Fruit fly (Drosophila melanogaster): ENCODE measurements around the gene CG15638.

Gene CG15638

DNA sequence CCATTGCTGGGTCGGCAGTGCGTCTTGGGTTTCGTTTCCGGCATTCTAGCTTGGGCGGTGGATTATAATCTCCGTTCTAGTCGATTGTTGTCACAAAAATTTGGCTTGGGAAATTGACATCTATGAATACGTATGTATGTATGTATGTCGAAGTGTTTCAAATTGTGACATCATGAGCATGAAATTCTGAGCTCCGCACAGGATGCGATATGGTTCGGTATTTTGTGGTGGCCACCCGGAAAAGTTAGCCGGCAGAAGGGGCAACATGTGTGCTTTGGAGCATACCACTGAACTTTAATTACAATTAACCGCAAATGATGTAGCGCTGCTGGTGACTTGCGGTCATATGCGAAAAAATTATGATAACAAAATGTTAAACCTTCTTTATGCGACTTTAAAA, at the start of gene CG15638:
Gene CG15638, minus strand, starts transcription at position 101 of the 400 bp plus-strand sequence.
- TF ChIP-seq Sin3A (optimal IDR thresholded peaks at IDR 0.05) (no peak), h (optimal IDR thresholded peaks at IDR 0.05) (no peak), insv (optimal IDR thresholded peaks at IDR 0.05) (no peak), Myc (optimal IDR thresholded peaks at IDR 0.05) (no peak), ttk (optimal IDR thresholded peaks at IDR 0.05) (no peak), psq (optimal IDR thresholded peaks at IDR 0.05) (no peak)

DNA sequence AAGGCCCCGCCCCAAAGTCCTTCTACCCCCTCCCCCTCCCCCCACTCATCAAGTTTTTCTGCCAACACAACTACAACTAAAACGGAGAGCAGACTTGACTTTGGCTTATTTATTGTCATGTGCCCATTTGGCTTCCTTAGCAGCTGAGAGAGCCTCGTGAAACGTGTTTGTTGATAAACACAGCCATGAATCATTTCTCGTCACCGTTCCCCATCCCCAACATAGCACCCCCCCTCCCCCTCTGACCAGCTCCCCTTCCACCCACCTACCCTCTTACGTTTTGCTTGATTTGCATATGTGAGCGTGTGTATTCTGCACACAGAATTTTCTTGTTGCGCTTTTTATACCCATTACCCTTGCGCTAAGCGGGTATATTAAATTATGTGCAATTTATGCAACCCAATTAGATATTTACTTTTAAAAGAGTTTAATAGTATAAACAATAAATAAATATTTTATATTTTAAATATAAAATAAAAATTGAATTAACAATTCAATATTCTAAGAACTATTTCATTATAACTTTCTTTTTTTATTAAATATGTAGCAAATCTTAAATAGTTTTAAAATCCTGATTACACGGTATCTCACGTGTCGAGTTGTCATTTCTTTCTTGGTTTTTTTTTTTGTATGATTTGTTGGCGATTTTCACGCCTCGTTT, 36.3 kb upstream of the CG15638 start:
- no peak for TF ChIP-seq Myc (optimal IDR thresholded peaks at IDR 0.05)
- no peak for TF ChIP-seq insv (optimal IDR thresholded peaks at IDR 0.05)
- no peak for TF ChIP-seq Sin3A (optimal IDR thresholded peaks at IDR 0.05)

DNA sequence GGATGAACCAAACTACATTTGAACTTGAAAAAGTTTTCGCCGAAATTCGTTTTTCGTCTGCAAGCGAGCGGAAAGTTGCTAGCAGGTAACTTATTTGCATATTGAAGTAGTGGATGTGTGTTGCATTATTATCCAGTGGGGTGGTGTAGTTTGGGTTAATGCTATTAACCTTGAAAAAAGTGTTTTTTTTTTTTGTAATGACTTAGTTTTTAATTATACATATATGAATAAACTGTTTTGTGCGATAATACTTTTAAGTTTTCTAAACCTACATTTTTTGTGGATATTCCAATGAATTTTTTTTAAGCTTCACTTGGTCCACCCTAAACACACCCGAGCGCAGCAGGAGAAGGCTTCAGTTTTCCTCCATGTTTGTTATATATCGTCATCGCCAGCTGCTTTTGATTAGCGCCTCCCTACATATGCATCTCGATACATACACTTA, 35.4 kb upstream of the CG15638 start:
- TF ChIP-seq Myc (optimal IDR thresholded peaks at IDR 0.05) = no peak
- TF ChIP-seq insv (optimal IDR thresholded peaks at IDR 0.05) = no peak
- TF ChIP-seq ttk (optimal IDR thresholded peaks at IDR 0.05) = no peak
- TF ChIP-seq Sin3A (optimal IDR thresholded peaks at IDR 0.05) = no peak
- no peak for TF ChIP-seq psq (optimal IDR thresholded peaks at IDR 0.05)
- TF ChIP-seq h (optimal IDR thresholded peaks at IDR 0.05) = no peak

DNA sequence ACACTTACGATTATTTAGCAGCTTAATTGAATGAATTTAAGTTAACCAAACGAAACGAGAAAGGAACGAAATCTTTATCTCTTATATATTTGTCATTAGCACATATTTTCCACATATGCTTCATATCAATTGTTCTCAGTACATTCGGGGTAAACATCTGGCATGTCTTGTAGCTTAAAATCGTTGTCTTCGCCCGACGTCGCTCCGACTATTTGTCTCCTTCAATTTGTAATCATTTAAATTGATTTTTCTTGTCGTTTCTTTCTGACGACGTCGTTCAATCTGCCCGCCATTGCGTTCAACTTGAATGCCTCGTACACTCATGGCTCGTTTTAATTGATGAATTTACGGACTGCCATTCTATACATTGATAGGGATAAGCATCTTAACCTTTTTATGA, 34.4 kb upstream of the CG15638 start:
- no peak for TF ChIP-seq psq (optimal IDR thresholded peaks at IDR 0.05)
- TF ChIP-seq h (optimal IDR thresholded peaks at IDR 0.05) = no peak

DNA sequence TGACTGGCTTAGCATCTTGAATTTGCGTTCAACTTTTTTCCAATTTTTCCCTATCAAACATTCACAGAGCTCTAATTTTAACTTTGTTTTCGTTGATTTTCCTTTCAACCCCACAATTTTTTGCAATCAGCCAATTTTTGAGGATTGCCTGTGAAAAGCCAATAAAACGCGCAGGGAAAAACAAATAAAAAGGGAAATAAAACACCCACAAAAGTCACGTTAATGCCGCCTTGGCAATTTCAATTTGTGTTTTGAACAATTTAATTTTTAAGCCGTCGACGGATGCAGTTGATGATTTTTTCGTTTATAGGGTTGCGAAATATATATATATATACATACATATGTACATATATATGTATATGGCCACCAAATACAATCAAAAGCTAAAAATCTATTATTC, 33.4 kb upstream of the CG15638 start:
- TF ChIP-seq Sin3A (optimal IDR thresholded peaks at IDR 0.05) (no peak), insv (optimal IDR thresholded peaks at IDR 0.05) (no peak), Myc (optimal IDR thresholded peaks at IDR 0.05) (no peak), ttk (optimal IDR thresholded peaks at IDR 0.05) (no peak), h (optimal IDR thresholded peaks at IDR 0.05) (no peak), psq (optimal IDR thresholded peaks at IDR 0.05) (no peak)

DNA sequence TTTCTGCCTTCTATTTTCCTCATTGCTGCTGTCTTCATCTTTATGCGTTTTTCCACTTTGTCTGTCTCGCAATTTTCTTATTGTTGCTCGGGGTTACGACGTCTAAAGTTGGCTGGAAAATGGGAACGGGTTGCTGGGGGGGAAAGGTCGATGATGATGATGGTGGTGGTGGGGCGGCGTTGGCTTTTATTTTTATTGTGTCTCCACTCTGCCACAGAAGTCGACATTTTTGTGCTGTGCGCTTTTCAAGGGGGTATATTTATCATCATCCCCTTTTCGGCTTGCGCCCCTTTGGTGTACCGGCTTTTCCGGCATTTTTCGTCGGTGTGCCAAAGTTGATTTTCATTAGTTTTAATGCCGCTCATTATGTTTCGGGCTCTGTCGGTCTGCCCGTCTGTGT, 19.8 kb upstream of the CG15638 start:
- no peak for TF ChIP-seq insv (optimal IDR thresholded peaks at IDR 0.05)
- no peak for TF ChIP-seq Sin3A (optimal IDR thresholded peaks at IDR 0.05)
- no peak for TF ChIP-seq Myc (optimal IDR thresholded peaks at IDR 0.05)
- TF ChIP-seq ttk (optimal IDR thresholded peaks at IDR 0.05) = no peak
- no peak for TF ChIP-seq h (optimal IDR thresholded peaks at IDR 0.05)
- TF ChIP-seq psq (optimal IDR thresholded peaks at IDR 0.05) = no peak

DNA sequence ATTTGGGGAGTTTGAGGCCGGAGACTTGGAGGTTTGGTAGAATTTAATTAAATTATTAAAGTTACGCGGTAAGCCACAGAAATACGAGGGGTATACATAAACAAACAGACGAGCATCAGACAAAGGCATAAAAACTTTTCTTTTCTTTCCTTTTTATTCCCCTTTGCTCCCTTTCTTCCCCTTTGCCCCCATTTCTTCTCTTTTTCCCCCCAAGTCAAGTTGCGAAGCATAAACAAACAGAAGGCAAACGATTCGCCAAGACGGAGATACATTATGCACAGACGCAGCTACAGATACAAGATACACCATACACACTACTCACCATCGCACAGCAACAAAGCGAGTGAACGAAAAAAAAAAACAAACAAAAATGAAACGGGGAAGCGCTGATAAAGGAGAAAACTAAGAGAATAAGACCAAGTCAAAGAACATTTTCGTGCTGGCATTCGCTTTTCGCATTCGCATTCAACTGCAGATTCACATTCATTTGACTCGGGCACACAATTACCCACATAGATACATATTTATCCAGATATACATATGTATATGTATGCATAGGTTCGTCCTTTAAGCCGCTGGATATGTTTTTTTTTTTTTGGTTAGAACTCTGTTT, 19.1 kb upstream of the CG15638 start:
- TF ChIP-seq insv (optimal IDR thresholded peaks at IDR 0.05) (no peak), h (optimal IDR thresholded peaks at IDR 0.05) (no peak), psq (optimal IDR thresholded peaks at IDR 0.05) (no peak), ttk (optimal IDR thresholded peaks at IDR 0.05) (no peak), Sin3A (optimal IDR thresholded peaks at IDR 0.05) (no peak), Myc (optimal IDR thresholded peaks at IDR 0.05) (no peak)

DNA sequence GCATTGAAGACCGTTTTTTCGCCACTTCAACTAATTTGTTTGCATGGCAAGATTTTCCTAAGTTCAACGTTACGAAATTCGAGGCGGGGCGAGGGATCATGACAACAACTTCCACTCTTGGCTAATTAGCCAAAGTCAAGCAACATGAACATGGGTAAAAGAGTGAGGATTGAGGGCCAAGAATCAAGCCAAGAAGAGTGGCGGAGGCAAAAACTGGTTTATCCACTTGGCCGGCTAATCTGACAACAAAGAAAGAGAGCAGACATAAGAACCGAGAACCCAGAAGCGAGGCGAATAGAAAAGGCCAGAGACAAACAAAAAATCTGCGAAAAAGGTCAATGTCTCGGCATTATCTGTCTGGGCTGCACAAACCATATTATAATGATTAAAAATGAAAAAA, 17.1 kb upstream of the CG15638 start:
- TF ChIP-seq Myc (optimal IDR thresholded peaks at IDR 0.05) = no peak
- no peak for TF ChIP-seq Sin3A (optimal IDR thresholded peaks at IDR 0.05)

DNA sequence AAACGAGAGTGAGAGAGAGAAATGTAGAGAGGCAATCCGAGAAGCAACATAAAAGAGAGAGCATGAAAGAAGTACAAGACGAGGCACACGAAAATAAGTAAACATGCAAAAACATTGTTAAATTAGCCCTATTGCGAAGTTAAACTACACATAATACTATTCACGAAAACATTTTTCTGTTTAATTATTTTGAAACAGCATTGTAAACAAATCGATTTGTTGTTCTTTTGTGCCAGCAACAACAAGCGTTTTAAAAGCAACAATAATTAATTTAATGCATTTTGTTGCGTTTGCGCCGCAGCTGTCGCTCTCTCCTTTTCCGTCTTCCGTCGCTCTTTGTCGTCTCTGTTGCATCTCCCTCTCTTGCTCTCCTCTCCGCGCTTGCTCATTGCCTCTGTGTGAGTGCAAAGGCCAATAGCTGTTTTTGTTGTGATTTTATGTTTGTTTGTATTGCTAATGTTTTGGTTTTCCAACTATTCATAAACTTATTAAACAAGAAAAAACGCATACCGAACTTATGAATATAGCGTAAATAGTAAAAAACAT, 15.0 kb upstream of the CG15638 start:
- no peak for TF ChIP-seq Sin3A (optimal IDR thresholded peaks at IDR 0.05)
- TF ChIP-seq psq (optimal IDR thresholded peaks at IDR 0.05) = no peak
- TF ChIP-seq Myc (optimal IDR thresholded peaks at IDR 0.05) = no peak
- TF ChIP-seq ttk (optimal IDR thresholded peaks at IDR 0.05) = no peak
- no peak for TF ChIP-seq insv (optimal IDR thresholded peaks at IDR 0.05)
- TF ChIP-seq h (optimal IDR thresholded peaks at IDR 0.05) = no peak

DNA sequence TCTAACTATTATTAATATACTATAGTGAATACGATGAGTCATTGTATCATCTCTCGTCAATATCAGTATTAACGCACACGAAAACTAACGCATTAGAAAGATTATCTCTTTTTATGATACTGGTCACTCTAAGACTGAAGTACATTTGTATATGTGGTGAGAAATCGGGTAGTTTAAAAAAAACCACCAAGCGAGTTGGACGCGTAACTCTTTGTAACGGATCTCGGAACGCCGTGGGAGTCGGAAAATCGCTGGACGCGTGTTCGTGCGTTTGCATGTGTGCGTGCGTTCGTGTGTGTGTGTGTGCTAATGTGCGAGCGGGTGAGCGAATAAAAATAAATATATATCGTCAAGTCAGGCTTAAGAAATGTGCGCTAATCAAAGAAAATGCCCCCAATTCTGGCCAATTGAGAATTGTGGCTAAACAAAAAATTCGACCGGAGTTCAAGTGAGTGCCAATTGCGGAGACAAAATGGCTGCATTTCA, 14.4 kb upstream of the CG15638 start, which contains the start of gene kuz:
Gene kuz, plus strand, starts transcription at position 167 of the 486 bp plus-strand sequence.
- TF ChIP-seq h (optimal IDR thresholded peaks at IDR 0.05) (no peak), ttk (optimal IDR thresholded peaks at IDR 0.05) (no peak), psq (optimal IDR thresholded peaks at IDR 0.05) (no peak), Myc (optimal IDR thresholded peaks at IDR 0.05) (no peak), Sin3A (optimal IDR thresholded peaks at IDR 0.05) (no peak), insv (optimal IDR thresholded peaks at IDR 0.05) (no peak)

DNA sequence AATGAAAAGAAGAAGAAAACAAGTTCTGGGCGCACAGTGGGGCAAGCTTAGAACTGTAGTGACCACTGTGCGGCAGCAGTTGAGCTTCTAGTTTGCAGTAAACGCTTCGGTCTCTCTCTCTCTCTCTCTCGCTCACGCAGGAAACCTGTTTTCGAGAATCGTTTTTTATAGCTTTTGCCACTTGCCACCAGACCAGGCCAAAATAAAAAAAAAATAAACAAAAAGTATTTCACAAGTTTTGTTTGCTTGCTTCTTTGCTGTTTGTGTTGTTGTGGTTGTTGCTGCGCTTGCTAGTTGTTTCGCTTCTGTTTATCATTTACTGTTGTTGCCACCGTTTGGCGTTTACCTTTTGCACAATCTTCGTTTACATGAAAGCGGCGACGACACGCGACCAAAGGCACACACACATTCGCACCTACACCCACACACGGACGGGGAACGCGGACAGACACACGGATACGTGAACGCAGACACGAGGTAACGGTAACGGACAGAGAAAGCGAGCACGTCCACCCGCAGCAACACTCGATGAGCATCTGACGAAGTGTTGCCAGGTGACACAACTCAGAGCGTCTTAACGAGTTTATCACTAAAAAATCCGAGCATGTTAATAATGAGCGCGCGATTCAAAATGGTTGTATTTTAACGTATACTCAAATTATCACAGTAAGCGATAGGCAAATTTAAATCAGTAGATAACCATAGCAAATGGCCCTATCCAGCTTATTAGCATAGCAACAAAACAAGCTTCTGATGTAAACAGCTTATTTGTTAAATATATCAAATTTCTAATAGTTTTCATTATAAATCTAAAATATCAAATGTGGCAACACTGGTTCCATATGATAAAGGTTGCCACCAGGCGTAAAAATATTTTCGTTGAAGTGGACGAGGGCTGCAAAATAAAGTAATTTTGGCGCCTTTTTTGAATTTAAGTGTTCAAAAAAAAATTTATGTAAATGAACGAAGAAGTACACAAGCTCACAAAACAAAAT, 13.5 kb upstream of the CG15638 start, which contains the start of gene B4:
Gene B4, minus strand, starts transcription at position 543 of the 995 bp plus-strand sequence.
- TF ChIP-seq insv (optimal IDR thresholded peaks at IDR 0.05) = no peak
- TF ChIP-seq ttk (optimal IDR thresholded peaks at IDR 0.05) = no peak
- no peak for TF ChIP-seq Myc (optimal IDR thresholded peaks at IDR 0.05)
- no peak for TF ChIP-seq h (optimal IDR thresholded peaks at IDR 0.05)
- TF ChIP-seq Sin3A (optimal IDR thresholded peaks at IDR 0.05) = no peak
- no peak for TF ChIP-seq psq (optimal IDR thresholded peaks at IDR 0.05)

All from Kc167 (cell line).